Worm (Caenorhabditis elegans) whole organism, late embryonic: ENCODE measurements around the gene msp-152.

Experiments
- ceh-45 ChIP-seq: fragments of 200-800 bp; sonication (Bioruptor generic); IDR thresholded peaks from 2 replicates; pipeline ENCODE4 v1.3.6; 2022; ENCODE audit warnings: missing genetic modification reagents, missing genetic modification characterization, missing compliant biosample characterization
- ets-4 ChIP-seq: sonication (generic microtip); optimal IDR thresholded peaks from 2 replicates; lab custom pipeline; 2016; ENCODE audit warnings: missing genetic modification characterization, missing compliant biosample characterization
- fkh-10 ChIP-seq: fragments of 150-350 bp; optimal IDR thresholded peaks from 2 replicates; lab custom pipeline; 2014; ENCODE audit warnings: missing biosample characterization, missing genetic modification reagents, missing genetic modification characterization
- fkh-6 ChIP-seq: sonication (generic microtip); optimal IDR thresholded peaks from 2 replicates; lab custom pipeline; 2016; ENCODE audit warnings: missing genetic modification characterization, missing compliant biosample characterization
- hlh-13 ChIP-seq: fragments of 200-800 bp; sonication (Bioruptor generic); optimal IDR thresholded peaks from 2 replicates; lab custom pipeline; 2018; ENCODE audit warnings: mild to moderate bottlenecking, missing genetic modification characterization, missing compliant biosample characterization
- lim-6 ChIP-seq: sonication (generic microtip); optimal IDR thresholded peaks from 2 replicates; lab custom pipeline; 2016; ENCODE audit warnings: missing genetic modification characterization, missing compliant biosample characterization
- lin-11 ChIP-seq: fragments of 200-800 bp; sonication (Bioruptor generic); optimal IDR thresholded peaks from 2 replicates; lab custom pipeline; 2018; ENCODE audit warnings: mild to moderate bottlenecking, missing genetic modification characterization, missing compliant biosample characterization
- nfya-1 ChIP-seq: sonication (generic microtip); optimal IDR thresholded peaks from 2 replicates; lab custom pipeline; 2017; ENCODE audit warnings: missing genetic modification characterization, mild to moderate bottlenecking, missing compliant biosample characterization, antibody characterized with exemption, moderate library complexity
- pha-4 ChIP-seq: fragments of 150-350 bp; optimal IDR thresholded peaks from 2 replicates; lab custom pipeline; 2018; ENCODE audit warnings: missing biosample characterization, missing genetic modification reagents, missing genetic modification characterization
- ttx-3 ChIP-seq: sonication (generic microtip); optimal IDR thresholded peaks from 2 replicates; lab custom pipeline; 2016; ENCODE audit warnings: missing genetic modification reagents, missing genetic modification characterization, missing compliant biosample characterization

DNA sequence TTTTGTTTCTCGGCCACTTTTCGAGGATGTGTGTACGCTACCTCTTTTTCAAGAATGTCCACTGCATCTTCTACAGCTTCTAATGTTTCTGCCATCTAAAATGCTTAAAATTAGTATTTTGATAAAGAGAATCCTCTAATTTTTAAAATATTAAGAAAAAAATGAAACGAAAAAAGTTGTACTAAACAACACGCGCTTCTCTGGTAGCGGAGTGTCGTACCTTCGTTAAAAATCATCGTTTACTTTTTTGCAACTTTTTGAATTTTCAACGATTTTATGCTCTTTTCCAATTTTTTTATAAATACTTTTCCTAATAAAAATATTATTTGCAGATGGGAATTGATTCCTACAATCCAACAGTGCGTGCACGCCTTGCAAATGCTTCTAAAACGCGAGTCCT lies 12.9 kb downstream of the msp-152 start, which contains the start of the genes gldi-11 and ZK546.2:
- TF ChIP-seq lin-11 (tag; lab: Kevin White, UChicago) = no peak
- no peak for TF ChIP-seq hlh-13 (GFP tag; lab: Kevin White, UChicago)
- TF ChIP-seq fkh-6 (tag; lab: Kevin White, UChicago) = no peak
- no peak for TF ChIP-seq lim-6 (tag; lab: Kevin White, UChicago)
- no peak for TF ChIP-seq fkh-10 (GFP tag; lab: Kevin White, UChicago)
- TF ChIP-seq ttx-3 (tag; lab: Kevin White, UChicago) = no peak
- TF ChIP-seq ets-4 (tag; lab: Kevin White, UChicago) = no peak
- TF ChIP-seq pha-4 = no peak
- TF ChIP-seq nfya-1 = no peak
- no peak for TF ChIP-seq ceh-45 (GFP tag; lab: Robert Waterston, UW)
